Fruit fly (Drosophila melanogaster): ENCODE data around the gene CG9147.

CG9147 gene

DNA sequence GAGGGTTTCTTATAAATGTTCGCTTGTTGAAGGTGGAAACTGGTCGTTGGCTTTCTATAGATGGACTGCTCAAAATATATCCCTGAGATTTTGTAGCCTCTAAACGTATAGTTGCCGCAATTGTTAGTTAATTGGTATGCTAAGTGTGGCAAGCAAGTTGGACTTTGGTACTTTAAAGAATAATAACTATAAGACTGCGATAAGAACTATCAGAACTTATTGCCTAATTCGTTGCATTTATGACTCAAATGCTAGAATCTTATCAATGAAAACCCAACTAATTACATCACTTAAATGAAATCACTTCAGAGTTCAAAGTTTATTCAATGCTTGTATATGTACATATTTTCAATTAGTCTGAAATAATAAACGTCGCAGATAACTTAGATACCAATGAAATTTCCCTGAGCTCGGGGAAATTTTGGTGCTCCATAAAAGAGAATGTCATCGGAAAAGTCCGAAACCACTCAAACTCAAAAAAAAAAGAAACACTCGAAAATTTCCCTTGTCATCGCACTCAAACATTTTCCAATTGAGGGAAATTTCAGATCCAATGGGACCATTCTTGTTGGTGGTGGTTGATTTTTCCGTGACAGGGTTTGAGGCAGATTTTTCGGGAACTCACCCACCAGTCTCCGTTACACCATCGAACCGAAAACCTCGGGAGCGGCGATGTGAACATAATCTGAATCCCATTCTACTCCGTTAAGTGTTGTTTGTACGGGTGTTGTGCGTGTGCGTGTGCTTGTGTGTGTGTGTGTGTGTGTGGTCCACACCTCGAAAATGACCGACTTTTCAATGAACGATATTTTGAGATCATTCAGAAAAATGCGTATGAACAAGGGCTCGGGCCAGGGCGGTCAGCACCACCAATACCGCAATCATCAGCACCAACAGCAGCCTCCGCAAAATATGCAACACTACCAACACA, 25.3 kb downstream of the CG9147 start, which contains the start of gene CG45075 (continued):
- TF ChIP-seq scrt (GFP tag; optimal IDR thresholded peaks at IDR 0.05) (peak; percentile 19), CG5180 (GFP tag; optimal IDR thresholded peaks at IDR 0.05) (peak; percentile 94), Fer1 (GFP tag; optimal IDR thresholded peaks at IDR 0.05) (peak; percentile 26), CG17912 (GFP tag; optimal IDR thresholded peaks at IDR 0.05) (no peak), cg (GFP tag; optimal IDR thresholded peaks at IDR 0.05) (peak; percentile 76), CG12219 (GFP tag; optimal IDR thresholded peaks at IDR 0.05) (no peak), bsh (GFP tag; optimal IDR thresholded peaks at IDR 0.05) (peak in 1 of 2 experiments; percentile 23), chn (GFP tag; optimal IDR thresholded peaks at IDR 0.05) (peak; percentile 37), CG2202 (tag; optimal IDR thresholded peaks at IDR 0.05) (peak; percentile 35), CG6272 (GFP tag; IDR thresholded peaks at IDR 0.05) (no peak), Usf (GFP tag; optimal IDR thresholded peaks at IDR 0.05) (no peak), bigmax (GFP tag; optimal IDR thresholded peaks at IDR 0.05) (no peak), E2f1 (GFP tag; IDR thresholded peaks at IDR 0.05) (no peak), CG9797 (GFP tag; optimal IDR thresholded peaks at IDR 0.05) (no peak), slou (GFP tag; optimal IDR thresholded peaks at IDR 0.05) (no peak), her (GFP tag; optimal IDR thresholded peaks at IDR 0.05) (peak; percentile 26), CG2199 (GFP tag; IDR thresholded peaks at IDR 0.05) (0 out of 3 replicates have a peak, but pooled peaks have one; percentile 11), CG34422 (GFP tag; IDR thresholded peaks at IDR 0.05) (0 out of 3 replicates have a peak, but pooled peaks have one; percentile 37), Med (GFP tag) (peak; percentile 11), CG6765 (GFP tag; optimal IDR thresholded peaks at IDR 0.05) (peak; percentile 11), ara (GFP tag; IDR thresholded peaks at IDR 0.05) (peak; percentile 19; the same call in 1 of the 2 replicates), CG17829 (tag; optimal IDR thresholded peaks at IDR 0.05) (peak; percentile 23), sens-2 (GFP tag; IDR thresholded peaks at IDR 0.05) (peak; percentile 49; the same call in 1 of the 2 replicates), vvl (GFP tag; IDR thresholded peaks at IDR 0.05) (peak; percentile 64; the same call in 1 of the 2 replicates), p53 (GFP tag; optimal IDR thresholded peaks at IDR 0.05) (no peak), Ets97D (GFP tag; optimal IDR thresholded peaks at IDR 0.05) (peak; percentile 6), CG10366 (GFP tag; IDR thresholded peaks at IDR 0.05) (no peak), ewg (GFP tag; optimal IDR thresholded peaks at IDR 0.05) (peak; percentile 17), fd64A (GFP tag; optimal IDR thresholded peaks at IDR 0.05) (peak; percentile 1), abd-A (tag; optimal IDR thresholded peaks at IDR 0.05) (peak; percentile 1), CG5953 (GFP tag; IDR thresholded peaks at IDR 0.05) (0 out of 2 replicates have a peak, but pooled peaks have one; percentile 24), Scr (GFP tag; IDR thresholded peaks at IDR 0.05; ENCODE audit: partially characterized antibody) (peak; percentile 27; the same call in 1 of the 2 replicates), Blimp-1 (GFP tag; optimal IDR thresholded peaks at IDR 0.05) (peak; percentile 20), CG12659 (GFP tag; optimal IDR thresholded peaks at IDR 0.05) (no peak), sqz (GFP tag; optimal IDR thresholded peaks at IDR 0.05) (peak; percentile 61), onecut (GFP tag; IDR thresholded peaks at IDR 0.05) (peak; percentile 31; the same call in 1 of the 2 replicates), Bgb (GFP tag; IDR thresholded peaks at IDR 0.05; ENCODE audit: partially characterized antibody) (no peak; the same call in 1 of the 2 replicates), HmgZ (tag; optimal IDR thresholded peaks at IDR 0.05) (peak; percentile 10), gsb-n (tag; optimal IDR thresholded peaks at IDR 0.05) (peak; percentile 36), CG1647 (GFP tag; optimal IDR thresholded peaks at IDR 0.05) (no peak), CG10979 (tag; optimal IDR thresholded peaks at IDR 0.05) (peak; percentile 26), CG7928 (GFP tag; optimal IDR thresholded peaks at IDR 0.05) (no peak), chm (GFP tag; IDR thresholded peaks at IDR 0.05) (peak; percentile 87; the same call in 1 of the 2 replicates), dmrt99B (tag; optimal IDR thresholded peaks at IDR 0.05) (peak; percentile 10)

All from whole organism, embryonic.